Fruit fly (Drosophila melanogaster) whole organism, embryonic: ENCODE data around the gene org-1.
A peak's percentile ranks its signal among the peaks of the same experiment; 100 is the strongest.

Experiments
- Blimp-1 ChIP-seq: fragments of 200-800 bp; sonication (Bioruptor generic); optimal IDR thresholded peaks from 3 replicates; lab custom pipeline; 2018; ENCODE audit warnings: missing biosample characterization, missing genetic modification characterization, mild to moderate bottlenecking, moderate library complexity, missing genetic modification reagents
- CG11504 ChIP-seq: fragments of 200-800 bp; sonication (Bioruptor generic); optimal IDR thresholded peaks from 3 replicates; lab custom pipeline; 2019; ENCODE audit warnings: missing biosample characterization, mild to moderate bottlenecking, missing genetic modification characterization, moderate library complexity
- CG11696 ChIP-seq: fragments of 200-800 bp; sonication (Bioruptor generic); IDR thresholded peaks from 2 replicates; pipeline ENCODE4 v1.3.6; 2022; ENCODE audit warnings: missing biosample characterization, missing genetic modification characterization
- CG1233 ChIP-seq: fragments of 200-800 bp; sonication (Bioruptor generic); optimal IDR thresholded peaks from 4 replicates; lab custom pipeline; 2018; ENCODE audit warnings: missing biosample characterization, mild to moderate bottlenecking, missing genetic modification characterization
- CG12942 ChIP-seq: fragments of 200-800 bp; sonication (Bioruptor generic); optimal IDR thresholded peaks from 3 replicates; lab custom pipeline; 2016; ENCODE audit warnings: missing biosample characterization, missing genetic modification characterization
- CG17361 ChIP-seq: fragments of 200-800 bp; sonication (Bioruptor generic); IDR thresholded peaks from 3 replicates; pipeline ENCODE4 v1.3.6; 2022; ENCODE audit warnings: missing biosample characterization, missing genetic modification characterization
- CG2120 ChIP-seq: fragments of 200-800 bp; sonication (Bioruptor generic); optimal IDR thresholded peaks from 3 replicates; lab custom pipeline; 2016; ENCODE audit warnings: missing biosample characterization, missing genetic modification characterization
- CG2129 ChIP-seq: fragments of 200-800 bp; sonication (Bioruptor generic); IDR thresholded peaks from 2 replicates; pipeline ENCODE4 v1.3.6; 2022; ENCODE audit warnings: missing biosample characterization, missing genetic modification characterization; ENCODE audit not compliant: partially characterized antibody
- CG30431 ChIP-seq: fragments of 200-800 bp; sonication (Bioruptor generic); optimal IDR thresholded peaks from 2 replicates; lab custom pipeline; 2017; ENCODE audit warnings: missing biosample characterization, missing genetic modification characterization
- CG34376 ChIP-seq: fragments of 200-800 bp; sonication (Bioruptor generic); optimal IDR thresholded peaks from 2 replicates; lab custom pipeline; 2018; ENCODE audit warnings: missing biosample characterization, mild to moderate bottlenecking, missing genetic modification characterization
- CG6272 ChIP-seq: fragments of 200-800 bp; sonication (Bioruptor generic); IDR thresholded peaks from 2 replicates; pipeline ENCODE4 v1.3.6; 2022; ENCODE audit warnings: missing biosample characterization, missing genetic modification characterization
- CG6683 ChIP-seq: fragments of 200-800 bp; sonication (Bioruptor generic); optimal IDR thresholded peaks from 2 replicates; lab custom pipeline; 2017; ENCODE audit warnings: missing biosample characterization, mild to moderate bottlenecking, missing genetic modification characterization, missing genetic modification reagents
- CG8765 ChIP-seq: fragments of 200-800 bp; sonication (Bioruptor generic); IDR thresholded peaks from 2 replicates; pipeline ENCODE4 v1.3.6; 2022; ENCODE audit warnings: missing biosample characterization, missing genetic modification characterization
- Dbx ChIP-seq: fragments of 200-800 bp; sonication (Bioruptor generic); IDR thresholded peaks from 3 replicates; pipeline ENCODE4 v1.3.6; 2022; ENCODE audit warnings: missing biosample characterization, missing genetic modification characterization
- Dip2 ChIP-seq: fragments of 200-800 bp; sonication (Bioruptor generic); IDR thresholded peaks from 2 replicates; pipeline ENCODE4 v1.3.6; 2022; ENCODE audit warnings: missing biosample characterization, missing genetic modification characterization
- Doc2 ChIP-seq: fragments of 200-800 bp; sonication (Bioruptor generic); IDR thresholded peaks from 2 replicates; pipeline ENCODE4 v1.3.6; 2022; ENCODE audit warnings: missing biosample characterization, missing genetic modification characterization
- Doc3 ChIP-seq: fragments of 200-800 bp; sonication (Bioruptor generic); IDR thresholded peaks from 3 replicates; pipeline ENCODE4 v1.3.6; 2022; ENCODE audit warnings: missing biosample characterization, missing genetic modification characterization; ENCODE audit not compliant: partially characterized antibody
- ERR ChIP-seq: fragments of 200-800 bp; sonication (Bioruptor generic); optimal IDR thresholded peaks from 2 replicates; lab custom pipeline; 2016; ENCODE audit warnings: missing biosample characterization, missing genetic modification characterization
- Ets65A ChIP-seq: fragments of 200-800 bp; sonication (Bioruptor generic); peaks from one replicate; lab custom pipeline; 2016; ENCODE audit warnings: missing biosample characterization, missing genetic modification characterization
- Fer2 ChIP-seq: fragments of 200-800 bp; sonication (Bioruptor generic); optimal IDR thresholded peaks from 2 replicates; lab custom pipeline; 2018; ENCODE audit warnings: missing biosample characterization, mild to moderate bottlenecking, missing genetic modification characterization, moderate library complexity
- GATAe ChIP-seq: fragments of 200-800 bp; sonication (Bioruptor generic); conservative IDR thresholded peaks from 2 replicates; pipeline ENCODE4 v1.3.6; 2022; ENCODE audit warnings: missing biosample characterization, missing genetic modification characterization
- Hey ChIP-seq: fragments of 200-800 bp; sonication (Bioruptor generic); optimal IDR thresholded peaks from 3 replicates; lab custom pipeline; 2018; ENCODE audit warnings: missing biosample characterization, mild to moderate bottlenecking, missing genetic modification characterization
- Med ChIP-seq: fragments of 200-800 bp; sonication (Bioruptor generic); peaks from one replicate; lab custom pipeline; 2016; ENCODE audit warnings: missing biosample characterization, missing genetic modification characterization, mild to moderate bottlenecking, inconsistent platforms, moderate library complexity
- NC2α ChIP-seq: fragments of 200-800 bp; sonication (Bioruptor generic); optimal IDR thresholded peaks from 2 replicates; lab custom pipeline; 2016; ENCODE audit warnings: missing biosample characterization, missing genetic modification characterization
- Pdp1 ChIP-seq, 2 experiments: fragments of 200-800 bp; sonication (Bioruptor generic); optimal IDR thresholded peaks; 3 replicates each; lab custom pipeline; 2016; ENCODE audit warnings: missing biosample characterization in 2 of 2, missing genetic modification characterization in 2 of 2, mild to moderate bottlenecking in 1 of 2, moderate library complexity in 1 of 2
- Ptx1 ChIP-seq: fragments of 200-800 bp; sonication (Bioruptor generic); IDR thresholded peaks from 2 replicates; pipeline ENCODE4 v1.3.6; 2022; ENCODE audit warnings: missing biosample characterization, missing genetic modification characterization
- Six4 ChIP-seq: fragments of 200-800 bp; sonication (Bioruptor generic); optimal IDR thresholded peaks from 2 replicates; lab custom pipeline; 2016; ENCODE audit warnings: missing biosample characterization, missing genetic modification characterization
- TFAM ChIP-seq: fragments of 200-800 bp; sonication (Bioruptor generic); optimal IDR thresholded peaks from 2 replicates; lab custom pipeline; 2017; ENCODE audit warnings: missing biosample characterization, missing genetic modification characterization, inconsistent platforms
- Xbp1 ChIP-seq: fragments of 200-800 bp; sonication (Bioruptor generic); optimal IDR thresholded peaks from 3 replicates; lab custom pipeline; 2016; ENCODE audit warnings: missing biosample characterization, mild to moderate bottlenecking, missing genetic modification characterization
- Xrp1 ChIP-seq: fragments of 200-800 bp; sonication (Bioruptor generic); IDR thresholded peaks from 2 replicates; pipeline ENCODE4 v1.3.6; 2022; ENCODE audit warnings: missing biosample characterization, missing genetic modification characterization
- cg ChIP-seq: fragments of 200-800 bp; sonication (Bioruptor generic); optimal IDR thresholded peaks from 3 replicates; lab custom pipeline; 2019; ENCODE audit warnings: missing biosample characterization, mild to moderate bottlenecking, missing genetic modification characterization, moderate library complexity
- cwo ChIP-seq: fragments of 200-800 bp; sonication (Bioruptor generic); optimal IDR thresholded peaks from 3 replicates; lab custom pipeline; 2017; ENCODE audit warnings: missing biosample characterization, missing genetic modification characterization, mild to moderate bottlenecking, moderate library complexity, missing genetic modification reagents
- ewg ChIP-seq: fragments of 200-800 bp; sonication (Bioruptor generic); optimal IDR thresholded peaks from 3 replicates; lab custom pipeline; 2017; ENCODE audit warnings: mild to moderate bottlenecking, missing biosample characterization, missing genetic modification reagents, missing genetic modification characterization
- fd3F ChIP-seq: fragments of 200-800 bp; sonication (Bioruptor generic); optimal IDR thresholded peaks from 2 replicates; lab custom pipeline; 2018; ENCODE audit warnings: missing biosample characterization, mild to moderate bottlenecking, missing genetic modification characterization, moderate library complexity
- grn ChIP-seq: fragments of 200-800 bp; sonication (Bioruptor generic); optimal IDR thresholded peaks from 3 replicates; lab custom pipeline; 2017; ENCODE audit warnings: missing biosample characterization, missing genetic modification characterization
- h ChIP-seq: fragments of >200 bp; optimal IDR thresholded peaks from 2 replicates; lab custom pipeline; 2017
- hth ChIP-seq: fragments of >200 bp; optimal IDR thresholded peaks from 2 replicates; lab custom pipeline; 2017; ENCODE audit warnings: inconsistent platforms
- insv ChIP-seq, 2 experiments: fragments of 200-800 bp; sonication (Bioruptor generic); optimal IDR thresholded peaks; 3 replicates each; lab custom pipeline; 2016 to 2018; ENCODE audit warnings: missing biosample characterization in 2 of 2, missing genetic modification characterization in 2 of 2
- mirr ChIP-seq: fragments of 200-800 bp; sonication (Bioruptor generic); optimal IDR thresholded peaks from 3 replicates; lab custom pipeline; 2018; ENCODE audit warnings: missing biosample characterization, mild to moderate bottlenecking, missing genetic modification characterization
- pb ChIP-seq: fragments of 200-800 bp; sonication (Bioruptor generic); optimal IDR thresholded peaks from 3 replicates; lab custom pipeline; 2016; ENCODE audit warnings: missing biosample characterization, missing genetic modification characterization
- pros ChIP-seq: fragments of 200-800 bp; sonication (Bioruptor generic); optimal IDR thresholded peaks from 3 replicates; lab custom pipeline; 2019; ENCODE audit warnings: missing biosample characterization, mild to moderate bottlenecking, missing genetic modification characterization, moderate library complexity
- row ChIP-seq: fragments of 200-800 bp; sonication (Bioruptor generic); IDR thresholded peaks from 3 replicates; pipeline ENCODE4 v1.3.6; 2022; ENCODE audit warnings: missing biosample characterization, missing genetic modification characterization
- run ChIP-seq: fragments of 200-800 bp; sonication (Bioruptor generic); optimal IDR thresholded peaks from 3 replicates; lab custom pipeline; 2018; ENCODE audit warnings: missing biosample characterization, mild to moderate bottlenecking, missing genetic modification characterization
- salm ChIP-seq: fragments of 200-800 bp; sonication (Bioruptor generic); optimal IDR thresholded peaks from 2 replicates; lab custom pipeline; 2018; ENCODE audit warnings: missing biosample characterization, mild to moderate bottlenecking, missing genetic modification characterization
- sens ChIP-seq: fragments of 200-800 bp; sonication (Bioruptor generic); peaks from one replicate; lab custom pipeline; 2016; ENCODE audit warnings: missing biosample characterization, missing genetic modification characterization
- seq ChIP-seq: fragments of 200-800 bp; sonication (Bioruptor generic); IDR thresholded peaks from 2 replicates; pipeline ENCODE4 v1.3.6; 2022; ENCODE audit warnings: missing biosample characterization, missing genetic modification characterization
- ssp ChIP-seq: fragments of 200-800 bp; sonication (Bioruptor generic); IDR thresholded peaks from 2 replicates; pipeline ENCODE4 v1.3.6; 2022; ENCODE audit warnings: missing biosample characterization, missing genetic modification characterization
- wek ChIP-seq: fragments of 200-800 bp; sonication (Bioruptor generic); optimal IDR thresholded peaks from 3 replicates; lab custom pipeline; 2018; ENCODE audit warnings: missing biosample characterization, mild to moderate bottlenecking, missing genetic modification characterization, moderate library complexity
- zf30C ChIP-seq: fragments of 200-800 bp; sonication (Bioruptor generic); optimal IDR thresholded peaks from 3 replicates; lab custom pipeline; 2018; ENCODE audit warnings: missing biosample characterization, mild to moderate bottlenecking, missing genetic modification characterization

Gene org-1

dm6 chrX:8415605-8416004, 39.3 kb downstream of the org-1 start:
- TF ChIP-seq Ptx1 (0 out of 2 replicates have a peak, but pooled peaks have one; percentile 19), CG11696 (GFP tag; lab: Robert Waterston, UW) (peak; percentile 56; the same call in 1 of the 2 replicates), CG11504 (peak; percentile 5), sens (GFP tag; lab: Kevin White, UChicago) (peak; percentile 79), pros (GFP tag; lab: Kevin White, UChicago) (no peak), CG6683 (GFP tag; lab: Kevin White, UChicago) (no peak), Med (GFP tag; lab: Kevin White, UChicago) (peak; percentile 12), Ets65A (peak; percentile 25), TFAM (GFP tag; lab: Kevin White, UChicago) (no peak), Doc2 (GFP tag; lab: Robert Waterston, UW) (no peak)

dm6 chrX:8414351-8414750, 40.5 kb downstream of the org-1 start:
- TF ChIP-seq pb (GFP tag; lab: Kevin White, UChicago) = no peak
- TF ChIP-seq Xbp1 (GFP tag; lab: Kevin White, UChicago) = no peak
- TF ChIP-seq CG17361 = no peak
- TF ChIP-seq fd3F (GFP tag; lab: Kevin White, UChicago) = no peak
- TF ChIP-seq CG8765 = no peak
- TF ChIP-seq Blimp-1 (GFP tag; lab: Kevin White, UChicago) = peak; percentile 73
- no peak for TF ChIP-seq insv (GFP tag; optimal IDR thresholded peaks at IDR 0.05; lab: Kevin White, UChicago)
- no peak for TF ChIP-seq NC2α (GFP tag; lab: Kevin White, UChicago)
- no peak for TF ChIP-seq ERR (GFP tag; lab: Kevin White, UChicago)
- TF ChIP-seq CG2120 (GFP tag; lab: Kevin White, UChicago) = peak; percentile 9
- peak; percentile 55 for TF ChIP-seq zf30C (GFP tag; lab: Kevin White, UChicago)
- no peak for TF ChIP-seq seq (GFP tag; lab: Robert Waterston, UW)
- no peak for TF ChIP-seq CG1233 (GFP tag; lab: Kevin White, UChicago)
- no peak for TF ChIP-seq CG2129 (GFP tag; lab: Robert Waterston, UW)
- 0 out of 3 replicates have a peak, but pooled peaks have one; percentile 25 for TF ChIP-seq row (GFP tag; lab: Robert Waterston, UW)
- TF ChIP-seq Med (GFP tag; lab: Kevin White, UChicago) = peak; percentile 52

- TF ChIP-seq salm = no peak
- peak; percentile 15 for TF ChIP-seq cg (GFP tag; lab: Kevin White, UChicago)
- no peak for TF ChIP-seq run (tag; lab: Kevin White, UChicago)
- TF ChIP-seq Six4 = no peak
- no peak for TF ChIP-seq Xrp1 (GFP tag; lab: Robert Waterston, UW)
- TF ChIP-seq GATAe (GFP tag; lab: Robert Waterston, UW) = 0 out of 2 replicates have a peak, but pooled peaks have one; percentile 19
- no peak for TF ChIP-seq CG6272
- no peak for TF ChIP-seq Pdp1 (GFP tag; optimal IDR thresholded peaks at IDR 0.05; lab: Kevin White, UChicago)
- no peak for TF ChIP-seq Dbx
- TF ChIP-seq Doc3 = no peak
- TF ChIP-seq wek = no peak
- peak; percentile 73 for TF ChIP-seq mirr (GFP tag; lab: Kevin White, UChicago)
- TF ChIP-seq cwo (GFP tag; lab: Kevin White, UChicago) = no peak
- TF ChIP-seq h = no peak
- TF ChIP-seq grn (GFP tag; lab: Kevin White, UChicago) = peak; percentile 9
- TF ChIP-seq Hey = no peak
- TF ChIP-seq Fer2 = no peak
- no peak for TF ChIP-seq ewg (GFP tag; lab: Kevin White, UChicago)
- no peak for TF ChIP-seq CG30431
- TF ChIP-seq ssp (GFP tag; lab: Robert Waterston, UW) = no peak
- no peak for TF ChIP-seq CG12942 (GFP tag; lab: Kevin White, UChicago)
- no peak for TF ChIP-seq hth
- TF ChIP-seq CG34376 (GFP tag; lab: Kevin White, UChicago) = peak; percentile 44
- TF ChIP-seq Dip2 = no peak
These were observed 41.3 kb downstream of the org-1 start for dm6 chrX:8413513-8414113.
